Worm (Caenorhabditis elegans) whole organism, late embryonic: Measurements from ENCODE around the gene T07G12.3.

Experiments
- K09A11.1 ChIP-seq: sonication (generic microtip); optimal IDR thresholded peaks from 2 replicates; lab custom pipeline; 2017; ENCODE audit warnings: antibody characterized with exemption, mild to moderate bottlenecking, missing genetic modification characterization, missing compliant biosample characterization; ENCODE audit not compliant: insufficient read depth
- ceh-19 ChIP-seq: fragments of 200-800 bp; sonication (Bioruptor generic); optimal IDR thresholded peaks from 2 replicates; lab custom pipeline; 2018; ENCODE audit warnings: mild to moderate bottlenecking, missing genetic modification characterization, missing compliant biosample characterization
- che-1 ChIP-seq: sonication (generic microtip); optimal IDR thresholded peaks from 2 replicates; lab custom pipeline; 2016; ENCODE audit warnings: mild to moderate bottlenecking, missing genetic modification characterization, missing compliant biosample characterization
- pqm-1 ChIP-seq: sonication (generic microtip); optimal IDR thresholded peaks from 2 replicates; lab custom pipeline; 2016; ENCODE audit warnings: missing genetic modification characterization, missing compliant biosample characterization

- TF ChIP-seq ceh-19 = no peak
- no peak for TF ChIP-seq che-1 (tag; lab: Kevin White, UChicago)
- TF ChIP-seq K09A11.1 (tag; lab: Kevin White, UChicago) = no peak
- TF ChIP-seq pqm-1 = no peak
These were observed 28.7 kb upstream of the T07G12.3 start for ce11 chrIV:10505016-10505415.
